Fruit fly (Drosophila melanogaster) whole organism, wandering third instar larva: ENCODE results near the gene nkt.

Experiments used
- Abd-B ChIP-seq: fragments of >200 bp; optimal IDR thresholded peaks from 2 replicates; lab custom pipeline; 2017; ENCODE audit warnings: missing biosample characterization, missing genetic modification characterization
- CG32264 ChIP-seq: fragments of 200-800 bp; sonication (Bioruptor generic); optimal IDR thresholded peaks from 2 replicates; lab custom pipeline; 2016; ENCODE audit warnings: missing biosample characterization, missing genetic modification characterization
- CG9705 ChIP-seq: fragments of 200-800 bp; sonication (Bioruptor generic); optimal IDR thresholded peaks from 2 replicates; lab custom pipeline; 2018; ENCODE audit warnings: missing biosample characterization, mild to moderate bottlenecking, missing genetic modification characterization
- CrebA ChIP-seq: fragments of 200-800 bp; sonication (Bioruptor generic); optimal IDR thresholded peaks from 2 replicates; lab custom pipeline; 2016; ENCODE audit warnings: missing biosample characterization, mild to moderate bottlenecking, missing genetic modification characterization, borderline replicate concordance
- Dfd ChIP-seq: fragments of >200 bp; optimal IDR thresholded peaks from 2 replicates; lab custom pipeline; 2017; ENCODE audit warnings: missing biosample characterization, missing genetic modification characterization
- Dif ChIP-seq: fragments of 200-275, 200-300 bp; sonication (Bioruptor generic); optimal IDR thresholded peaks from 2 replicates; lab custom pipeline; 2018; ENCODE audit warnings: missing biosample characterization, missing genetic modification characterization; ENCODE audit not compliant: partially characterized antibody
- GATAd ChIP-seq: sonication (Bioruptor generic); optimal IDR thresholded peaks from 2 replicates; lab custom pipeline; 2016; ENCODE audit warnings: missing biosample characterization, missing genetic modification characterization
- HLH106 ChIP-seq: fragments of 200-800 bp; optimal IDR thresholded peaks from 3 replicates; lab custom pipeline; 2019; ENCODE audit warnings: missing biosample characterization, mild to moderate bottlenecking, missing genetic modification characterization, moderate library complexity
- Hnf4 ChIP-seq: fragments of 200-800 bp; sonication (Bioruptor generic); optimal IDR thresholded peaks from 2 replicates; lab custom pipeline; 2016; ENCODE audit warnings: missing biosample characterization, mild to moderate bottlenecking, missing genetic modification characterization
- Hr78 ChIP-seq: fragments of >200 bp; optimal IDR thresholded peaks from 2 replicates; lab custom pipeline; 2017; ENCODE audit warnings: missing biosample characterization, missing genetic modification characterization
- Hr83 ChIP-seq: fragments of 200-300 bp; sonication (Bioruptor generic); optimal IDR thresholded peaks from 2 replicates; lab custom pipeline; 2016; ENCODE audit warnings: missing biosample characterization, mild to moderate bottlenecking, missing genetic modification characterization, moderate library complexity; ENCODE audit not compliant: poor library complexity, severe bottlenecking
- Jra ChIP-seq: sonication (Bioruptor generic); optimal IDR thresholded peaks from 2 replicates; lab custom pipeline; 2016; ENCODE audit warnings: missing biosample characterization, missing genetic modification characterization
- Mio ChIP-seq: sonication (Bioruptor generic); optimal IDR thresholded peaks from 2 replicates; lab custom pipeline; 2016; ENCODE audit warnings: missing biosample characterization, missing genetic modification characterization
- Myc ChIP-seq: fragments of >200 bp; optimal IDR thresholded peaks from 2 replicates; lab custom pipeline; 2017
- N ChIP-seq: fragments of >200 bp; optimal IDR thresholded peaks from 2 replicates; lab custom pipeline; 2018; ENCODE audit warnings: missing biosample characterization, missing external identifiers, missing genetic modification characterization
- OdsH ChIP-seq: fragments of 200-800 bp; sonication (Bioruptor generic); optimal IDR thresholded peaks from 2 replicates; lab custom pipeline; 2016; ENCODE audit warnings: missing biosample characterization, mild to moderate bottlenecking, missing genetic modification characterization
- Rel ChIP-seq, 2 experiments: fragments of 200-800 bp; sonication (Bioruptor generic) in 1 of 2; optimal IDR thresholded peaks; 2 replicates in 1 of 2; 3 replicates in 1 of 2; lab custom pipeline; 2016 to 2019; ENCODE audit warnings: mild to moderate bottlenecking in 2 of 2, missing biosample characterization in 2 of 2, missing genetic modification characterization in 2 of 2, moderate library complexity in 1 of 2
- Sp1 ChIP-seq: fragments of 200-800 bp; sonication (Bioruptor generic); optimal IDR thresholded peaks from 3 replicates; lab custom pipeline; 2019; ENCODE audit warnings: missing biosample characterization, mild to moderate bottlenecking, missing genetic modification characterization, moderate library complexity
- Vsx2 ChIP-seq: fragments of 200-300, 225-300 bp; sonication (Bioruptor generic); optimal IDR thresholded peaks from 2 replicates; lab custom pipeline; 2018; ENCODE audit warnings: missing biosample characterization, missing genetic modification characterization; ENCODE audit not compliant: partially characterized antibody
- br ChIP-seq: fragments of 200-800 bp; sonication (Bioruptor generic); optimal IDR thresholded peaks from 2 replicates; lab custom pipeline; 2016; ENCODE audit warnings: missing biosample characterization, missing genetic modification characterization
- brk ChIP-seq: fragments of 200-800 bp; sonication (Bioruptor generic); optimal IDR thresholded peaks from 2 replicates; lab custom pipeline; 2016; ENCODE audit warnings: missing biosample characterization, mild to moderate bottlenecking, missing genetic modification characterization
- dl ChIP-seq, 2 experiments: fragments of 175-275, 200-275 bp in 1 of 2; fragments of 200-275 bp in 1 of 2; sonication (Bioruptor generic); optimal IDR thresholded peaks; lab custom pipeline; 2018; ENCODE audit warnings: mild to moderate bottlenecking in 2 of 2, missing biosample characterization in 2 of 2, missing genetic modification characterization in 2 of 2, moderate library complexity in 2 of 2; ENCODE audit not compliant: partially characterized antibody in 2 of 2, insufficient read depth in 1 of 2
- dmrt93B ChIP-seq: fragments of 200-800 bp; sonication (Bioruptor generic); optimal IDR thresholded peaks from 2 replicates; lab custom pipeline; 2018; ENCODE audit warnings: missing biosample characterization, mild to moderate bottlenecking, missing genetic modification characterization
- dsf ChIP-seq: sonication (Bioruptor generic); optimal IDR thresholded peaks from 2 replicates; lab custom pipeline; 2016; ENCODE audit warnings: missing biosample characterization, missing genetic modification characterization, borderline replicate concordance
- ey ChIP-seq: fragments of 200-800 bp; sonication (Bioruptor generic); optimal IDR thresholded peaks from 2 replicates; lab custom pipeline; 2016; ENCODE audit warnings: missing biosample characterization, missing genetic modification characterization
- foxo ChIP-seq, 2 experiments: fragments of 200-800 bp; sonication (Bioruptor generic); optimal IDR thresholded peaks; 2 replicates in 1 of 2; 3 replicates in 1 of 2; lab custom pipeline; 2016 to 2017; ENCODE audit warnings: missing biosample characterization in 2 of 2, missing genetic modification characterization in 2 of 2
- fru ChIP-seq: fragments of 200-800 bp; sonication (Bioruptor generic); optimal IDR thresholded peaks from 3 replicates; lab custom pipeline; 2016; ENCODE audit warnings: missing biosample characterization, mild to moderate bottlenecking, missing genetic modification characterization
- h ChIP-seq: fragments of 200-800 bp; sonication (Bioruptor generic); optimal IDR thresholded peaks from 3 replicates; lab custom pipeline; 2016; ENCODE audit warnings: missing biosample characterization, mild to moderate bottlenecking, missing genetic modification characterization
- jim ChIP-seq: fragments of 175-275, 200-325 bp; sonication (Bioruptor generic); optimal IDR thresholded peaks from 2 replicates; lab custom pipeline; 2016; ENCODE audit warnings: missing biosample characterization, mild to moderate bottlenecking, missing genetic modification characterization
- lola ChIP-seq: fragments of >200 bp; optimal IDR thresholded peaks from 2 replicates; lab custom pipeline; 2017; ENCODE audit warnings: missing biosample characterization, missing genetic modification characterization
- pan ChIP-seq: fragments of >200 bp; optimal IDR thresholded peaks from 2 replicates; lab custom pipeline; 2017
- psq ChIP-seq: fragments of 200-800 bp; sonication (Bioruptor generic); optimal IDR thresholded peaks from 3 replicates; lab custom pipeline; 2017; ENCODE audit warnings: missing biosample characterization, mild to moderate bottlenecking, missing genetic modification characterization, moderate library complexity
- rgr ChIP-seq: fragments of 200-800 bp; sonication (Bioruptor generic); optimal IDR thresholded peaks from 3 replicates; lab custom pipeline; 2016; ENCODE audit warnings: missing biosample characterization, mild to moderate bottlenecking, missing genetic modification characterization
- sv ChIP-seq: fragments of 200-800 bp; sonication (Bioruptor generic); optimal IDR thresholded peaks from 3 replicates; lab custom pipeline; 2016; ENCODE audit warnings: missing biosample characterization, missing genetic modification characterization
- tai ChIP-seq: sonication (Bioruptor generic); optimal IDR thresholded peaks from 2 replicates; lab custom pipeline; 2016; ENCODE audit warnings: missing biosample characterization, missing genetic modification characterization
- usp ChIP-seq: fragments of >200 bp; optimal IDR thresholded peaks from 2 replicates; lab custom pipeline; 2017; ENCODE audit warnings: missing biosample characterization, missing genetic modification characterization

The nkt gene

DNA sequence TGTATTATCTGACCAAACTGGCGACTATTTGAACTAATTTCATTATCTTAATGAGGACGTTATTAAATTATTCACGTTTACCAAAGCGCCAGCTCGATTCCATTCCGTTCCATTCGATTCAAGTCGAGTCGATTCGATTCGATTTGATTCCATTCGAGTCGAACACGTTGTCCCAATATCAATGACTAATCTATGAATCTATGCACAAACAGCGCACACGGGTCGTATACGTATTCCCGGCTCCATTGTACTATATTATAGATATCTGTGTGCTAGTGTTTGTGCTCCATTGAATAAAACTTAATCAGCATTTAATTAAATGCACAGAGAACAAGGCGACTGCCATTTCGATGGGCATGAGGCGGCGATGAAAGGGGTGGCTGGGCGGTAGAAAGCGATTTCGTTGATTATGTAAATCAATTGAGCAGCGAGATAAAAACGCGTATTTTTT lies 38.1 kb downstream of the nkt start (continued):
- TF ChIP-seq CrebA (GFP tag; lab: Kevin White, UChicago), result peak; percentile 13
- TF ChIP-seq fru, result no peak
- TF ChIP-seq tai (GFP tag; lab: Kevin White, UChicago), result peak; percentile 9
- no peak for TF ChIP-seq CG32264
- no peak for TF ChIP-seq ey
- TF ChIP-seq pan, result no peak
- TF ChIP-seq CG9705 (GFP tag; lab: Kevin White, UChicago), result no peak
- TF ChIP-seq h, result peak; percentile 49
- TF ChIP-seq N, result no peak

DNA sequence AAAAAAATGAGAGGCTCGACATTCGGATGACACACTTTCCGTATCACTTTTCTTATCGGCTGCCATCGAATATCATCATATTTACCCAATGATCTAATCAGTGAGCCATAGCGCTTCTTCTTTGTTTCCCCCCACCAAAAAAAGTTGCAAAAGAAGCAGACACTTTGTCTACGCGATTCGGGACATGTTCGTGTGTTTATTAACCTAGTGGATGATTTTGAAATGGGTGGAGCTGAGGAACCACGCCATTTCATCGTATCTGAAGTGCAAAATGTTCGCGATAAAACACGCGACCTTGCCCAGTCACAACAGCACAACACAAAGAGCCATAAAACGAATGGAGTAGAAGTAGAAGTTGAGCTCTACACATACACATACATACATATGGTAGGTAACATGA lies 40.8 kb downstream of the nkt start:
- TF ChIP-seq Dif (GFP tag; lab: Kevin White, UChicago), result no peak
- no peak for TF ChIP-seq usp (GFP tag; lab: Kevin White, UChicago)
- TF ChIP-seq CG9705 (GFP tag; lab: Kevin White, UChicago), result no peak
- no peak for TF ChIP-seq Rel (GFP tag; optimal IDR thresholded peaks at IDR 0.05; lab: Kevin White, UChicago)
- peak; percentile 39 for TF ChIP-seq Rel (tag; optimal IDR thresholded peaks at IDR 0.05; lab: Kevin White, UChicago)
- peak; percentile 65 for TF ChIP-seq br (GFP tag; lab: Kevin White, UChicago)
- TF ChIP-seq CG32264, result no peak
- TF ChIP-seq ey, result no peak
- TF ChIP-seq dmrt93B (GFP tag; lab: Kevin White, UChicago), result no peak
- peak; percentile 56 for TF ChIP-seq h
- no peak for TF ChIP-seq dsf
- TF ChIP-seq psq (GFP tag; lab: Kevin White, UChicago), result no peak
- no peak for TF ChIP-seq CrebA (GFP tag; lab: Kevin White, UChicago)
- TF ChIP-seq Mio, result no peak
- no peak for TF ChIP-seq Hr78 (GFP tag; lab: Kevin White, UChicago)
- TF ChIP-seq pan, result no peak
- no peak for TF ChIP-seq Hnf4 (GFP tag; lab: Kevin White, UChicago)
- no peak for TF ChIP-seq lola (GFP tag; lab: Kevin White, UChicago)
- TF ChIP-seq, all 38 proteins: peak for 3

DNA sequence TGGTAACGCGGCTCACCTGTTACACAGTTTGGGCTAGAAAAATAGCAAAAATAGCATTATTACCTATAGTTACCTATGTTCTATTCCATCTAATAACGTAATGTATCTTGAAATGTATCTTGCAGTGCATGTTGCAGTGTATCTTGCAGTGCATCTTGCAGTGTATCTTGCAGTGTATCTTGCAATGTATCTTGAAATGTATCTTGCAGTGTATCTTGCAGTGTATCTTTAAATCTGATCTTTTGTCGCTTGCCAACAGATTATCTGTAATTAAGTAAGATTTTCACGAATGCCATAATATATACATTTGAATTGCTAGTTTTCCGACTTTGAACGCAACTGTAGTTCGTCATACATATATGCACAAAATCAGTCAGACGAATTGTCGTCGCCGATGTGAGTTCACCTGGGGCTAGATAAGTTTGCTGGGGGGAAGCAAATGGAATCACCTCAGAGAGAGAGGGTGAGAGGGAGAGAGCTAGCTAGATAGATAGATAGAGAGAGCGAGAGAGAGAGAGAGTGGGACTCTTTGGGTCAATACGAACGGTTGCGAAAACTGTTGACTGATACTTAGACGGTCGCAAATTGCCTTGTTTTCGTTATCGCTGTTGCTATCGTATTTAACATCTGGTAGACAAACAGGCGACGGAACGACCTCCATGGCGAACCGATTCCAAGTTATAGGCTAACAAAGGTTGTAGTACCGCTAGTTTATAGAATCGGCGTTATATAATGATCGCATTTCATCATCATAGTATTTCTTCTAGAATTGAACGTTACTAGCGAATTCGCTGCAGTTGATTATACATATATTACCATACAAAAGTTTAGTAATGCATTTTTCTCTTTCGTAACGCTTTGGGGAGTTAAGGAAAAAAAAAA lies 41.5 kb downstream of the nkt start:
- TF ChIP-seq Vsx2 (GFP tag; lab: Kevin White, UChicago) (peak; percentile 20), usp (GFP tag; lab: Kevin White, UChicago) (no peak), jim (GFP tag; lab: Kevin White, UChicago) (no peak), Hr78 (GFP tag; lab: Kevin White, UChicago) (no peak), dsf (no peak), dl (GFP tag; optimal IDR thresholded peaks at IDR 0.05; lab: Kevin White, UChicago; ENCODE audit: insufficient read depth in 1 of 2, partially characterized antibody in 2 of 2) (peak in 1 of 2 experiments; percentile 33), Dif (GFP tag; lab: Kevin White, UChicago) (peak; percentile 33), foxo (GFP tag; optimal IDR thresholded peaks at IDR 0.05; lab: Kevin White, UChicago) (peak in 1 of 2 experiments; percentile 10), rgr (GFP tag; lab: Kevin White, UChicago) (no peak), brk (GFP tag; lab: Kevin White, UChicago) (no peak), sv (GFP tag; lab: Kevin White, UChicago) (no peak), Abd-B (GFP tag; lab: Kevin White, UChicago) (no peak), tai (GFP tag; lab: Kevin White, UChicago) (peak; percentile 44), br (GFP tag; lab: Kevin White, UChicago) (peak; percentile 39), h (no peak)

DNA sequence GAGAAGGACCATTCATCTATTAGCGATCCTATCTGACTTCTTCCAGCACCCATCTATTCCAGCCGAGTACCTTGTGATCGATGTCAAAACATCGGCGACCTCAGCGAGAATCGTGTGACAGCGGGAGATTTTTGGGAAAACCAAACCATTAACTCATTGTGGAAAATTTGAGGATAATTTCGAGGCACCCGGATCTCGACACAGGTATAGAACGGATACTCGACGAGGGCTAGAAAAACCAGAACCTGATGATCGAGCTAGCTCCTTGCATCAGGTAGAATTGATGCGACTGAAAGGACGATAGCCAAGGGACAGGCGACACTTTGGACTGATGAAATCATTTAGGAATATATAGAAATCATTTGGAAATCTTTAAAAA lies 42.1 kb downstream of the nkt start:
- TF ChIP-seq CG32264, result no peak
- no peak for TF ChIP-seq CrebA (GFP tag; lab: Kevin White, UChicago)
- TF ChIP-seq OdsH, result no peak
- TF ChIP-seq HLH106 (tag; lab: Kevin White, UChicago), result no peak
- no peak for TF ChIP-seq Jra (GFP tag; lab: Kevin White, UChicago)
- TF ChIP-seq Dfd, result no peak
- no peak for TF ChIP-seq dl (GFP tag; optimal IDR thresholded peaks at IDR 0.05; lab: Kevin White, UChicago; ENCODE audit: insufficient read depth in 1 of 2, partially characterized antibody in 2 of 2)
- no peak for TF ChIP-seq Myc (lab: Kevin White, UChicago)
- no peak for TF ChIP-seq rgr (GFP tag; lab: Kevin White, UChicago)
- no peak for TF ChIP-seq tai (GFP tag; lab: Kevin White, UChicago)
- TF ChIP-seq Sp1 (GFP tag; lab: Kevin White, UChicago), result no peak
- no peak for TF ChIP-seq N
- TF ChIP-seq Hr83 (GFP tag; lab: Kevin White, UChicago), result no peak
- no peak for TF ChIP-seq dsf
- TF ChIP-seq GATAd (GFP tag; lab: Kevin White, UChicago), result no peak
- no peak for TF ChIP-seq brk (GFP tag; lab: Kevin White, UChicago)
- TF ChIP-seq fru, result no peak
- TF ChIP-seq sv (GFP tag; lab: Kevin White, UChicago), result no peak
- no peak for TF ChIP-seq Hr78 (GFP tag; lab: Kevin White, UChicago)
- no peak for TF ChIP-seq Vsx2 (GFP tag; lab: Kevin White, UChicago)
